Fruit fly (Drosophila melanogaster): Measurements from ENCODE around the gene CG11655.

Gene CG11655

dm6 chrX:15453121-15453520, at the start of gene CG11655:
Gene CG11655, plus strand, starts transcription at chrX:15453471.
- no peak for TF ChIP-seq pan (optimal IDR thresholded peaks at IDR 0.05)
- no peak for TF ChIP-seq EcR (GFP tag; optimal IDR thresholded peaks at IDR 0.05)
- no peak for TF ChIP-seq CG8478 (optimal IDR thresholded peaks at IDR 0.05)
- TF ChIP-seq Dll (optimal IDR thresholded peaks at IDR 0.05), result no peak
- no peak for TF ChIP-seq usp (GFP tag; optimal IDR thresholded peaks at IDR 0.05)
- no peak for TF ChIP-seq psq (optimal IDR thresholded peaks at IDR 0.05)

dm6 chrX:15406811-15407210, 46.5 kb upstream of the CG11655 start:
- no peak for TF ChIP-seq psq (optimal IDR thresholded peaks at IDR 0.05)
- no peak for TF ChIP-seq usp (GFP tag; optimal IDR thresholded peaks at IDR 0.05)
- no peak for TF ChIP-seq pan (optimal IDR thresholded peaks at IDR 0.05)
- no peak for TF ChIP-seq CG8478 (optimal IDR thresholded peaks at IDR 0.05)
- TF ChIP-seq EcR (GFP tag; optimal IDR thresholded peaks at IDR 0.05), result no peak
- no peak for TF ChIP-seq Dll (optimal IDR thresholded peaks at IDR 0.05)

DNA sequence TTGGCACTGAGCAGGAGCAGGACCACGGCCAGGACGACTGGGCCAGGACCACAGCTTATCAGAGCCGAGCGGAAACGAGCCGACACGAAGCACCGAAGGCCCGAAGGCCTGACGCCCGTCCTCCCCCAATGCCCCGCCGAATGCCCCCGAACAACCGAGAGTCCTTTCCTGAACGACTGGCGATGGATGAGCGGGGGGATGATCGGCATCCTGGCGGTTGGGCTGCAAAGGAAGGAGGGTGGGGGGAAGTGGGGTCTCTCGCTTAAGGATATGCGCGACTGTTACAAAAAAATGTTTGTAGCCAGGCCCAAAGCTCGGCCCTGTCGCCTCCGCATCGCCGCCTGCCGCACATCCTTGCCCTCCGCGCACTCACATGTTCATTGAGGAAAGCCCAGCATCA, 12.0 kb upstream of the CG11655 start, which contains the start of gene Cngl:
TSS of gene Cngl (minus strand) at position 8 of the 400 bp plus-strand sequence.
- TF ChIP-seq usp (GFP tag; optimal IDR thresholded peaks at IDR 0.05) (no peak), pan (optimal IDR thresholded peaks at IDR 0.05) (no peak), CG8478 (optimal IDR thresholded peaks at IDR 0.05) (no peak), psq (optimal IDR thresholded peaks at IDR 0.05) (no peak), EcR (GFP tag; optimal IDR thresholded peaks at IDR 0.05) (no peak), Dll (optimal IDR thresholded peaks at IDR 0.05) (no peak)

- TF ChIP-seq psq (optimal IDR thresholded peaks at IDR 0.05) (no peak), CG8478 (optimal IDR thresholded peaks at IDR 0.05) (no peak), EcR (GFP tag; optimal IDR thresholded peaks at IDR 0.05) (no peak), Dll (optimal IDR thresholded peaks at IDR 0.05) (no peak), pan (optimal IDR thresholded peaks at IDR 0.05) (no peak), usp (GFP tag; optimal IDR thresholded peaks at IDR 0.05) (no peak)
Measured at dm6 chrX:15443502-15443901, 9.8 kb upstream of the CG11655 start.

dm6 chrX:15448136-15448535, 5.1 kb upstream of the CG11655 start:
- no peak for TF ChIP-seq CG8478 (optimal IDR thresholded peaks at IDR 0.05)
- TF ChIP-seq psq (optimal IDR thresholded peaks at IDR 0.05), result no peak
- TF ChIP-seq Dll (optimal IDR thresholded peaks at IDR 0.05), result no peak
- no peak for TF ChIP-seq pan (optimal IDR thresholded peaks at IDR 0.05)
- TF ChIP-seq EcR (GFP tag; optimal IDR thresholded peaks at IDR 0.05), result no peak
- no peak for TF ChIP-seq usp (GFP tag; optimal IDR thresholded peaks at IDR 0.05)

- TF ChIP-seq CG8478 (optimal IDR thresholded peaks at IDR 0.05) (no peak), usp (GFP tag; optimal IDR thresholded peaks at IDR 0.05) (no peak), pan (optimal IDR thresholded peaks at IDR 0.05) (no peak), EcR (GFP tag; optimal IDR thresholded peaks at IDR 0.05) (no peak), Dll (optimal IDR thresholded peaks at IDR 0.05) (no peak), psq (optimal IDR thresholded peaks at IDR 0.05) (no peak)
Measured at dm6 chrX:15448809-15449208, 4.5 kb upstream of the CG11655 start.

DNA sequence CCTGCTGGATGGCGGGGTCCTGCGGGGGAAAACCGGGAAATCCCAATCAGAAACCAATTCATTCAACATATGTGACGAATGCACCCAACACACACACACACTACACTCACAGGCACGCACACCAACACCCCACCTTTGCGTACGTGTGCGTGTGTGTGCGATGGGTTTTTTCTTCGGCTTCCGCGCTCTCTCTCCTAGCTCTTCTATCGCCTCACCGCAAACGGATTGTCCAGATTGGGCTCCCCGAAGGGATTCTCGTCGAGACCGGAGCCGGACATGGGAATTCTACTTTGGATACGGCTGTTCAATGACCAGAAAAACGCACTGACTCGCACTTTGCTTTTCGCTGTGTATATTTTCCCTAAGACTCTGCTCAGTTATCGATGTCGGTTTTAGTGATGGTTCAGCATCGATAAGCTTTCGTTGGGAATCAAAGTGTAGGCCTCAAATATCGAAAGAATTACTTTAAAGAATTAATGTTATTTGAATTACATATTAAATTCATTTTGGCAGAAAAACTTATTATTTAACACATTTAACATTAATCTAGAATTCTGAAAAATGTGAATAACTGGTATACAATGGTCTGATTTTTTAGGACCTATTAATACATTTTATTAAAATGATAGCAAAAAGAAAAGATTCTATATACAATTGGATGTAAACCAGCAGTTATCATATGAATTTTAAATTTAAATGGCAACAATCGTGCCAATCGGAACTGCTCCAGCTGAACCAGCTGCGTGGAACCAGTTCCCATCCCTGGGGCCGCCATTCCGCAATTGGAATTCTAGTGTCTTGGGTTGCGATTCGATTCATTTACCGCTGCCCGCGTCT, 3.6 kb upstream of the CG11655 start, which contains the start of the genes Scamp and Ahcy:
TSS of gene Scamp (minus strand) at position 394 of the 837 bp plus-strand sequence.
TSS of gene Ahcy (plus strand) at position 772 of the 837 bp plus-strand sequence.
- TF ChIP-seq CG8478 (optimal IDR thresholded peaks at IDR 0.05) (no peak), psq (optimal IDR thresholded peaks at IDR 0.05) (no peak), pan (optimal IDR thresholded peaks at IDR 0.05) (no peak), usp (GFP tag; optimal IDR thresholded peaks at IDR 0.05) (no peak), EcR (GFP tag; optimal IDR thresholded peaks at IDR 0.05) (no peak), Dll (optimal IDR thresholded peaks at IDR 0.05) (no peak)

- TF ChIP-seq EcR (GFP tag; optimal IDR thresholded peaks at IDR 0.05) (no peak), pan (optimal IDR thresholded peaks at IDR 0.05) (no peak), Dll (optimal IDR thresholded peaks at IDR 0.05) (no peak), CG8478 (optimal IDR thresholded peaks at IDR 0.05) (no peak), usp (GFP tag; optimal IDR thresholded peaks at IDR 0.05) (no peak), psq (optimal IDR thresholded peaks at IDR 0.05) (no peak)
Measured at dm6 chrX:15450327-15450644, 3.0 kb upstream of the CG11655 start.

dm6 chrX:15462436-15462857, 9.2 kb downstream of the CG11655 start, which contains the start of the genes shtd, CG6294 and CG6299:
Gene shtd, minus strand, starts transcription at chrX:15462441.
Gene CG6294, plus strand, starts transcription at chrX:15462722.
Gene CG6299, plus strand, starts transcription at chrX:15462722.
- no peak for TF ChIP-seq usp (GFP tag; optimal IDR thresholded peaks at IDR 0.05)
- TF ChIP-seq psq (optimal IDR thresholded peaks at IDR 0.05), result no peak
- TF ChIP-seq EcR (GFP tag; optimal IDR thresholded peaks at IDR 0.05), result no peak
- no peak for TF ChIP-seq CG8478 (optimal IDR thresholded peaks at IDR 0.05)
- TF ChIP-seq Dll (optimal IDR thresholded peaks at IDR 0.05), result no peak
- no peak for TF ChIP-seq pan (optimal IDR thresholded peaks at IDR 0.05)

DNA sequence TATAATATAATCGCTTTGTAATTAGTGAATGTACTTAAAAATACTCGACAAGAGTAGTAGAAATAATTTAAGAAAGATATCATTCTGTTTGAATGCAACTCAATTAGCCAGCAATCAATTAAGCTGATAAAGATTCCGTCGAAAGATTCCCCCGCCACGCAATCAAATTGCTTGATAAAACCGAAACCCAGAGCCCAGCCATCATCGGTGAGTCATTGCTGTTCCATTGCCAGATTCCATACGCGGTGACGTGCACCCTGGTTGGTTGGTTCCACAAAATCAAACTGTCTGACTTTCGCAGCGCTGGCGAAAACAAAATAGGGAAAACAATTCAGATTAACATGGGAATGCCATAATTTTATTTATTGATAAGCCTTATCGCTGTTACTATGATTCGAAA, 11.3 kb downstream of the CG11655 start:
- TF ChIP-seq usp (GFP tag; optimal IDR thresholded peaks at IDR 0.05) (no peak), EcR (GFP tag; optimal IDR thresholded peaks at IDR 0.05) (no peak), psq (optimal IDR thresholded peaks at IDR 0.05) (no peak), CG8478 (optimal IDR thresholded peaks at IDR 0.05) (no peak), pan (optimal IDR thresholded peaks at IDR 0.05) (no peak), Dll (optimal IDR thresholded peaks at IDR 0.05) (no peak)

DNA sequence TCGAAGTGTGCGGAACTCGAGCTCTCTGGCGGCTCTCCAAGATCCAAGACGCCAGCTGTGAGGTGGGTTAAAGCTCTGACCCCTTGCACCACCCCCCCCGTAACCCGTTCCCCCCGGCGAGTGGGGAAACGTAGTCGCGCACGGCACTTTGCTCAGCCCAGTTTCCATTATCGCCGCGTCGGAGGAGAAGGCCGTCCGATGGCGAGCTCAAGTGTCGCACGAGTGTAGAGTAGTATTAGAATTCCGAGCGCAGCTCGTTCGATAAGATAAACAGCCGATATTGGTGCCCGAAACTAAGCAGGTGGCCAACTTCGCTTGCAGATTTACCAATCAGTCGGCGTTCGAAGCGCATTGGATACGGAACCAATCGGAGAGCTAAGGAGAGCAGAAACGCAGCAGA, 12.1 kb downstream of the CG11655 start:
- no peak for TF ChIP-seq psq (optimal IDR thresholded peaks at IDR 0.05)
- TF ChIP-seq EcR (GFP tag; optimal IDR thresholded peaks at IDR 0.05), result no peak
- no peak for TF ChIP-seq pan (optimal IDR thresholded peaks at IDR 0.05)
- no peak for TF ChIP-seq Dll (optimal IDR thresholded peaks at IDR 0.05)
- no peak for TF ChIP-seq usp (GFP tag; optimal IDR thresholded peaks at IDR 0.05)
- no peak for TF ChIP-seq CG8478 (optimal IDR thresholded peaks at IDR 0.05)

dm6 chrX:15467402-15467941, 14.2 kb downstream of the CG11655 start, which contains the start of the genes CG15642 and CG15641:
Gene CG15642, minus strand, starts transcription at chrX:15467757.
Gene CG15641, plus strand, starts transcription at chrX:15467891.
- TF ChIP-seq Dll (optimal IDR thresholded peaks at IDR 0.05) (no peak), usp (GFP tag; optimal IDR thresholded peaks at IDR 0.05) (no peak), EcR (GFP tag; optimal IDR thresholded peaks at IDR 0.05) (no peak), psq (optimal IDR thresholded peaks at IDR 0.05) (no peak), pan (optimal IDR thresholded peaks at IDR 0.05) (no peak), CG8478 (optimal IDR thresholded peaks at IDR 0.05) (no peak)

Data from whole organism.